Worm (Caenorhabditis elegans) whole organism, L1 larva: ENCODE data around the gene sdc-2.

Experiments used
- C34B4.2 ChIP-seq: sonication (generic microtip); optimal IDR thresholded peaks from 2 replicates; lab custom pipeline; 2017; ENCODE audit warnings: mild to moderate bottlenecking, missing genetic modification characterization, missing compliant biosample characterization
- F16B12.6 ChIP-seq: fragments of 150-350 bp; optimal IDR thresholded peaks from 2 replicates; lab custom pipeline; 2014; ENCODE audit warnings: missing biosample characterization, missing genetic modification characterization
- aha-1 ChIP-seq: fragments of 150-350 bp; optimal IDR thresholded peaks from 2 replicates; lab custom pipeline; 2014; ENCODE audit warnings: missing biosample characterization, missing genetic modification characterization
- blmp-1 ChIP-seq: fragments of 150-350 bp; optimal IDR thresholded peaks from 2 replicates; lab custom pipeline; 2014; ENCODE audit warnings: missing biosample characterization, missing genetic modification characterization
- ceh-8 ChIP-seq: fragments of 200-800 bp; sonication (Bioruptor generic); optimal IDR thresholded peaks from 2 replicates; lab custom pipeline; 2018; ENCODE audit warnings: mild to moderate bottlenecking, missing genetic modification characterization, moderate library complexity, missing compliant biosample characterization
- ces-1 ChIP-seq: fragments of 150-350 bp; optimal IDR thresholded peaks from 2 replicates; lab custom pipeline; 2014; ENCODE audit warnings: missing biosample characterization, missing genetic modification reagents, missing genetic modification characterization
- dsc-1 ChIP-seq: sonication (generic microtip); optimal IDR thresholded peaks from 2 replicates; lab custom pipeline; 2016; ENCODE audit warnings: mild to moderate bottlenecking, missing genetic modification characterization, missing compliant biosample characterization
- efl-1 ChIP-seq, 4 experiments: fragments of 150-350 bp; optimal IDR thresholded peaks in 3 of 4; peaks in 1 of 4; 1 replicate in 1 of 4; 2 replicates in 3 of 4; lab custom pipeline; 2014; ENCODE audit warnings: missing biosample characterization in 2 of 4, missing genetic modification characterization in 2 of 4, missing genetic modification reagents in 2 of 4
- efl-3 ChIP-seq: fragments of 200-800 bp; sonication (Bioruptor generic); optimal IDR thresholded peaks from 2 replicates; lab custom pipeline; 2018; ENCODE audit warnings: mild to moderate bottlenecking, missing genetic modification characterization, missing compliant biosample characterization
- egl-13 ChIP-seq: sonication (generic microtip); optimal IDR thresholded peaks from 2 replicates; lab custom pipeline; 2016; ENCODE audit warnings: missing genotype, missing genetic modification reagents, missing genetic modification characterization, missing compliant biosample characterization
- elt-2 ChIP-seq: sonication (generic microtip); optimal IDR thresholded peaks from 2 replicates; lab custom pipeline; 2016; ENCODE audit warnings: missing genetic modification characterization, mild to moderate bottlenecking, inconsistent platforms, missing compliant biosample characterization, missing genetic modification reagents
- elt-3 ChIP-seq, 6 experiments: fragments of 150-350 bp in 1 of 6; sonication (generic microtip); optimal IDR thresholded peaks; 2 replicates each; lab custom pipeline; 2017 to 2018; ENCODE audit warnings: missing biosample characterization in 6 of 6, missing genetic modification characterization in 6 of 6, inconsistent platforms in 1 of 6
- fkh-8 ChIP-seq: sonication (generic microtip); optimal IDR thresholded peaks from 2 replicates; lab custom pipeline; 2016; ENCODE audit warnings: mild to moderate bottlenecking, missing genetic modification characterization, missing compliant biosample characterization
- hlh-17 ChIP-seq: fragments of 200-800 bp; sonication (Bioruptor generic); optimal IDR thresholded peaks from 2 replicates; lab custom pipeline; 2018; ENCODE audit warnings: missing genetic modification characterization, mild to moderate bottlenecking, missing compliant biosample characterization, moderate library complexity, borderline replicate concordance
- irx-1 ChIP-seq: sonication (generic microtip); optimal IDR thresholded peaks from 2 replicates; lab custom pipeline; 2016; ENCODE audit warnings: missing genetic modification characterization, missing compliant biosample characterization
- isw-1 ChIP-seq: fragments of 200-800 bp; sonication (Bioruptor generic); IDR thresholded peaks from 2 replicates; pipeline ENCODE4 v1.3.6; 2022; ENCODE audit warnings: missing genetic modification characterization, missing compliant biosample characterization
- jun-1 ChIP-seq: fragments of 150-350 bp; optimal IDR thresholded peaks from 2 replicates; lab custom pipeline; 2014; ENCODE audit warnings: missing biosample characterization, missing genetic modification reagents, missing genetic modification characterization
- lin-13 ChIP-seq: fragments of 150-350 bp; optimal IDR thresholded peaks from 2 replicates; lab custom pipeline; 2014; ENCODE audit warnings: missing biosample characterization, missing genetic modification reagents, missing genetic modification characterization
- lin-14 ChIP-seq: fragments of 200-800 bp; sonication (Bioruptor generic); optimal IDR thresholded peaks from 2 replicates; lab custom pipeline; 2018; ENCODE audit warnings: mild to moderate bottlenecking, missing genetic modification characterization, moderate library complexity, missing compliant biosample characterization
- lin-35 ChIP-seq, 2 experiments: fragments of 150-350 bp; optimal IDR thresholded peaks; 2 replicates each; lab custom pipeline; 2014; ENCODE audit warnings: missing biosample characterization in 2 of 2, missing genetic modification characterization in 2 of 2, missing genetic modification reagents in 2 of 2
- lsy-2 ChIP-seq, 2 experiments: fragments of 150-350 bp; optimal IDR thresholded peaks; 2 replicates each; lab custom pipeline; 2014; ENCODE audit warnings: missing biosample characterization in 2 of 2, missing genetic modification characterization in 2 of 2
- mab-9 ChIP-seq: fragments of 200-800 bp; sonication (Bioruptor generic); IDR thresholded peaks from 2 replicates; pipeline ENCODE4 v1.3.6; 2022; ENCODE audit warnings: missing genetic modification reagents, missing genetic modification characterization, missing compliant biosample characterization
- mdl-1 ChIP-seq, 2 experiments: fragments of 150-350 bp; optimal IDR thresholded peaks; 2 replicates each; lab custom pipeline; 2014 to 2017; ENCODE audit warnings: missing biosample characterization in 2 of 2, missing genetic modification characterization in 2 of 2, inconsistent platforms in 1 of 2
- mep-1 ChIP-seq: fragments of 150-350 bp; optimal IDR thresholded peaks from 2 replicates; lab custom pipeline; 2014; ENCODE audit warnings: missing biosample characterization, missing genetic modification characterization
- nhr-11 ChIP-seq: fragments of 150-350 bp; optimal IDR thresholded peaks from 2 replicates; lab custom pipeline; 2014; ENCODE audit warnings: missing biosample characterization, missing genetic modification characterization
- nhr-12 ChIP-seq: sonication (generic microtip); optimal IDR thresholded peaks from 2 replicates; lab custom pipeline; 2017; ENCODE audit warnings: missing biosample characterization, missing genetic modification characterization
- nhr-19 ChIP-seq: fragments of 200-800 bp; sonication (Bioruptor generic); conservative IDR thresholded peaks from 2 replicates; pipeline ENCODE4 v1.3.6; 2022; ENCODE audit warnings: missing genetic modification characterization, missing compliant biosample characterization
- nhr-20 ChIP-seq: sonication (generic microtip); optimal IDR thresholded peaks from 2 replicates; lab custom pipeline; 2016; ENCODE audit warnings: mild to moderate bottlenecking, missing genetic modification characterization, missing compliant biosample characterization
- nhr-47 ChIP-seq: sonication (generic microtip); optimal IDR thresholded peaks from 2 replicates; lab custom pipeline; 2016; ENCODE audit warnings: mild to moderate bottlenecking, missing genetic modification characterization, moderate library complexity, missing compliant biosample characterization
- nhr-71 ChIP-seq: sonication (generic microtip); optimal IDR thresholded peaks from 2 replicates; lab custom pipeline; 2016; ENCODE audit warnings: mild to moderate bottlenecking, missing genetic modification characterization, moderate library complexity, missing compliant biosample characterization
- nhr-76 ChIP-seq: sonication (generic microtip); optimal IDR thresholded peaks from 2 replicates; lab custom pipeline; 2017; ENCODE audit warnings: missing biosample characterization, missing genetic modification characterization
- nhr-84 ChIP-seq: sonication (generic microtip); optimal IDR thresholded peaks from 2 replicates; lab custom pipeline; 2017; ENCODE audit warnings: missing biosample characterization, missing genetic modification characterization
- nhr-85 ChIP-seq: sonication (generic microtip); peaks from one replicate; lab custom pipeline; 2016; ENCODE audit warnings: missing genetic modification characterization, inconsistent platforms, missing compliant biosample characterization
- rnt-1 ChIP-seq: sonication (generic microtip); optimal IDR thresholded peaks from 2 replicates; lab custom pipeline; 2016; ENCODE audit warnings: mild to moderate bottlenecking, missing genetic modification characterization, moderate library complexity, missing compliant biosample characterization
- skn-1 ChIP-seq: fragments of 150-350 bp; optimal IDR thresholded peaks from 2 replicates; lab custom pipeline; 2014; ENCODE audit warnings: missing biosample characterization, missing genetic modification characterization
- sox-4 ChIP-seq: sonication (generic microtip); optimal IDR thresholded peaks from 2 replicates; lab custom pipeline; 2016; ENCODE audit warnings: missing genetic modification characterization, missing compliant biosample characterization
- sptf-1 ChIP-seq: fragments of 150-350 bp; optimal IDR thresholded peaks from 2 replicates; lab custom pipeline; 2014; ENCODE audit warnings: missing biosample characterization, missing genetic modification characterization
- tlp-1 ChIP-seq: fragments of 150-350 bp; optimal IDR thresholded peaks from 2 replicates; lab custom pipeline; 2014; ENCODE audit warnings: missing biosample characterization, missing genetic modification characterization
- unc-130 ChIP-seq: fragments of 150-350 bp; optimal IDR thresholded peaks from 2 replicates; lab custom pipeline; 2017; ENCODE audit warnings: missing biosample characterization, missing genetic modification characterization, inconsistent platforms
- vab-15 ChIP-seq: sonication (generic microtip); optimal IDR thresholded peaks from 2 replicates; lab custom pipeline; 2017; ENCODE audit warnings: missing genotype, mild to moderate bottlenecking, missing genetic modification characterization, missing compliant biosample characterization
- zip-4 ChIP-seq: fragments of 200-800 bp; sonication (Bioruptor generic); optimal IDR thresholded peaks from 2 replicates; lab custom pipeline; 2018; ENCODE audit warnings: mild to moderate bottlenecking, missing genetic modification characterization, moderate library complexity, missing compliant biosample characterization
- ztf-4 ChIP-seq: fragments of 150-350 bp; optimal IDR thresholded peaks from 2 replicates; lab custom pipeline; 2014; ENCODE audit warnings: missing biosample characterization, missing genetic modification characterization

Gene sdc-2

DNA sequence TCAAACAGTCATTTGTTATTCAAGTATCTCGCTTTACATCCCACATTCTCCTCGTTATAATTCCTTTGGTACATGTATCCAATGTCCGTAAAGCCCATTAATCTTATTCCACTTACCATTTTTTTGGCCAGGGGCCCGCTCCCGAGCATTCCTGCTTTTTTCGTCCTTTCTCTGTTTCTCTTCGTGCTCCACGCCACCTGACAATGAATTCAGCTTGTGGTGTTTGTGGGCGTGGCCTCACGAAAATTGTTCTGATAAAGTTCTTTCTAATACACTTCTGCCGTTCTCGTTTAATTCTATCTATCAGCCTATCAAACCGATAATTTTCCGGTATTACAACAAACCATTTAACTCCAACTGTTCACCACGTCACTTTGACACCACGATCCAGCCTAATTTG lies 42.5 kb upstream of the sdc-2 start:
- no peak for TF ChIP-seq ztf-4 (tag; lab: Kevin White, UChicago)
- no peak for TF ChIP-seq fkh-8 (tag; lab: Kevin White, UChicago)

DNA sequence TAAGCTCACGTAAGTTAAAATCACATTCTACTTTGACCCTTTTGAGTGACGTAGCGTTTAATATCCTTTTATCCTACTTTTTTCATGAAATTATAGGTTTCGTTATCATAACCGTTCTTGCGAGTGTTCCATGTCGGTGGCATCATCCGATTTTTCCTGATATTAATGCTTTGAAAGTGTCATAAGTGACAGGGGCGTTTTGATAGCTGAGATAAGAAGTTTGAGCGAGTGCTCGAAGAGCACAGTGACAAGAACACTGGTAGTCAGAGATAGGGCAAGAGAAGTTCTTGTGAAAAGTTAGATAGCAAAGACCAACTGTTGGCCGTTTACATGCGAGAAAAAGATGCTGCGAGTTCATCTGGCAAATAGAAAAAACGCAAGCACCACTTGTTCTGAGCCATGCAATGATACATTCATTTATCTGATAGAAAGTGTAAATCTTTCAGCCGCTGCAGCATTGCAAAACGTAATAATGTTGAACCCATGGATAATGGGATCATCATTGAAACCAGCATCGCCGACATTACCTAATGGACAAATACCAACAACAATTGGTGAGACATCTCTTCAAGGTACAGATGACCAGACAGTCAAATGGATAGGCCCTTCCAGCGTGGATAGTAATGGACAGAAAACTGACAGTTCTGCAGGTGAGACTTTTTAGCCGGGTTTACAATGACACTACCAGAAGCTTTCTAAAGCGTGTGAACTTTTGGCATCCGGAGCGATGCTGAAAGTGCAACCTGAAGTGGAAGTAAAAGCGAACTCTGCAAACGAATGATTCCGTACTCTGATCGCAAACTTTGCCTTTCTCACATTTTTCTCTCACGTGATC lies 41.3 kb upstream of the sdc-2 start:
- TF ChIP-seq rnt-1 (tag; lab: Kevin White, UChicago) (peak; percentile 44), F16B12.6 (tag; lab: Kevin White, UChicago) (no peak), lin-14 (peak; percentile 73), efl-1 (optimal IDR thresholded peaks at IDR 0.05; lab: Kevin White, UChicago) (no peak), efl-1 (GFP tag; optimal IDR thresholded peaks at IDR 0.05 in 1 of 2; lab: Kevin White, UChicago) (peak in 1 of 2 experiments; percentile 15), nhr-19 (GFP tag; lab: Robert Waterston, UW) (0 out of 2 replicates have a peak, but pooled peaks have one; percentile 27), zip-4 (GFP tag; lab: Kevin White, UChicago) (no peak), nhr-76 (no peak), unc-130 (tag; lab: Kevin White, UChicago) (peak; percentile 14), nhr-20 (tag; lab: Kevin White, UChicago) (peak; percentile 18), elt-2 (peak; percentile 22)

DNA sequence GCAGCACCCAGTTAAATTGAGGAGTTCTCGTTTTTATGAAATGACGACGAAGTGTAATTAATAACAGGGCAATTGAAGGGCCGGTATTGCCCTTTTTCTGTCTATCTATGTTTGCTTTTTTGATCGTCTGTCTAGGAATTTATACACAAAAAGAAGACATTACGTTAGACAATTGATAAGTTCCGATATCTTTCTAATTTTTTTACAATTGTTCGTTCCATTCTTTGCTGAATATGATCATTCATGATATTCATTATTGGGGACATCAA lies 40.7 kb upstream of the sdc-2 start:
- no peak for TF ChIP-seq efl-1 (optimal IDR thresholded peaks at IDR 0.05; lab: Kevin White, UChicago)
- peak in 1 of 2 experiments; percentile 51 for TF ChIP-seq efl-1 (GFP tag; optimal IDR thresholded peaks at IDR 0.05 in 1 of 2; lab: Kevin White, UChicago)
- TF ChIP-seq nhr-19 (GFP tag; lab: Robert Waterston, UW), result no peak; the same call in 1 of the 2 replicates
- peak in 1 of 2 experiments; percentile 33 for TF ChIP-seq lin-35 (GFP tag; optimal IDR thresholded peaks at IDR 0.05; lab: Kevin White, UChicago)
- no peak for TF ChIP-seq C34B4.2 (tag; lab: Kevin White, UChicago)
- peak; percentile 84 for TF ChIP-seq lin-14
- no peak for TF ChIP-seq lin-13 (GFP tag; lab: Kevin White, UChicago)
- TF ChIP-seq nhr-71 (tag; lab: Kevin White, UChicago), result peak; percentile 38
- TF ChIP-seq ceh-8, result no peak
- no peak for TF ChIP-seq hlh-17 (GFP tag; lab: Kevin White, UChicago)
- TF ChIP-seq mep-1 (tag; lab: Kevin White, UChicago), result peak; percentile 31
- peak; percentile 85 for TF ChIP-seq nhr-85
- no peak for TF ChIP-seq lsy-2 (tag; optimal IDR thresholded peaks at IDR 0.05; lab: Kevin White, UChicago)
- no peak for TF ChIP-seq egl-13
- no peak for TF ChIP-seq isw-1 (GFP tag; lab: Robert Waterston, UW)
- no peak for TF ChIP-seq blmp-1 (tag; lab: Kevin White, UChicago)
- no peak for TF ChIP-seq nhr-11 (tag; lab: Kevin White, UChicago)
- TF ChIP-seq efl-3 (GFP tag; lab: Kevin White, UChicago), result no peak

DNA sequence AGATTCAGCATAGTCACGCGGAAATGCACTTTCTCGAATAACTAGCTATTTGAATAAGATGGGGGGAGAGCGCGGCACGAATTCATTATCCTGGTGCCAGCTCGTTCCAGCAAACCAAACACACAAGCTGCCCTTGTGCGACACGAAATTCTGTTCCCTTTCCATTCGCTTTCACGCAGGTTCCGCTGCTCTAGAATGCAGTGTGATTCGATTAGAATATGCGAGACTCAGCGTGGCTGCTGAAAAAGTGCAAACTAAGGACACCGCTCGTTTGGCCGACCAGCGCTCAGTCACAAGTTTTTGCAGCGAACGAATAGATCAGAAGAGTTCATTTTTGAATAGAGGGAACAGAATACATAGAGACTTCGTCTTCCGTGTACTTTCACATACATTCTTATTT lies 40.4 kb upstream of the sdc-2 start:
- TF ChIP-seq sox-4 (no peak), dsc-1 (no peak), efl-1 (optimal IDR thresholded peaks at IDR 0.05; lab: Kevin White, UChicago) (no peak), efl-1 (GFP tag; optimal IDR thresholded peaks at IDR 0.05 in 1 of 2; lab: Kevin White, UChicago) (peak in 1 of 2 experiments; percentile 41)

DNA sequence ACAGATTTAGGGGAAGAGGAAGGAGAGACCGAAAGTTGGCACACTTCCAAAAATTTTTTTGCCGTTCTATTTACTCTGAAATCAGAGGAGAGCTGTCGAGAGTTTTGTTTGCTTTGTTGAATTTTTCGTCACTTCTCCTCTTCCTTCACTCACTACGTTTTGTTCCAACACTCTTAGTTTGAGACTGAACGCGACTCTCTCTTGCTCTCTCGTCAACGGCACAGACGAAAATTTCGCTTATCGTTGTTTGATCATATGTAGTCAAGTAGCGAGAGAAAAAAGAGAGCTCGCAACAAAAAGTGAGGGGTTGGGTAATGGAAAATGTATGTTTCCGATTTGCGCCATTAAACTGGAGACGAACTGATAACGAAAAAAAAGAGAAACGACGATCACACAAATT lies 39.9 kb upstream of the sdc-2 start:
- TF ChIP-seq nhr-85 (no peak), zip-4 (GFP tag; lab: Kevin White, UChicago) (no peak), mdl-1 (tag; optimal IDR thresholded peaks at IDR 0.05; lab: Kevin White, UChicago) (peak in 1 of 2 experiments; percentile 11), nhr-71 (tag; lab: Kevin White, UChicago) (peak; percentile 51), nhr-76 (no peak), nhr-12 (no peak), lsy-2 (tag; optimal IDR thresholded peaks at IDR 0.05; lab: Kevin White, UChicago) (peak in 1 of 2 experiments; percentile 27), tlp-1 (tag; lab: Kevin White, UChicago) (no peak), jun-1 (tag; lab: Kevin White, UChicago) (no peak), nhr-47 (tag; lab: Kevin White, UChicago) (no peak), ztf-4 (tag; lab: Kevin White, UChicago) (no peak), sptf-1 (tag; lab: Kevin White, UChicago) (no peak), nhr-11 (tag; lab: Kevin White, UChicago) (no peak), sox-4 (no peak), blmp-1 (tag; lab: Kevin White, UChicago) (no peak), skn-1 (tag; lab: Kevin White, UChicago) (no peak), vab-15 (tag; lab: Kevin White, UChicago) (no peak), nhr-19 (GFP tag; lab: Robert Waterston, UW) (no peak), aha-1 (tag; lab: Kevin White, UChicago) (no peak), nhr-84 (no peak), elt-3 (tag; optimal IDR thresholded peaks at IDR 0.05; lab: Kevin White, UChicago) (no peak), ces-1 (GFP tag; lab: Kevin White, UChicago) (no peak), irx-1 (tag; lab: Kevin White, UChicago) (no peak), mab-9 (no peak)
